Worm (Caenorhabditis elegans): ENCODE results near the gene tba-8.

The tba-8 gene

ce11 chrX:9486160-9486559 is 28.0 kb upstream of the tba-8 start:
- TF ChIP-seq rpc-1 (optimal IDR thresholded peaks at IDR 0.05) (no peak), rpc-1 (tag; optimal IDR thresholded peaks at IDR 0.05) (no peak)

ce11 chrX:9483754-9484153 is 25.6 kb upstream of the tba-8 start:
- no peak for TF ChIP-seq B0035.1 (tag; optimal IDR thresholded peaks at IDR 0.05)
- TF ChIP-seq ceh-40 (GFP tag; IDR thresholded peaks at IDR 0.05) = no peak
- TF ChIP-seq C17E4.6 (GFP tag; IDR thresholded peaks at IDR 0.05) = no peak
- TF ChIP-seq F49E8.2 (tag; optimal IDR thresholded peaks at IDR 0.05; ENCODE audit: insufficient read depth) = no peak
- no peak for TF ChIP-seq rpc-1 (optimal IDR thresholded peaks at IDR 0.05)
- TF ChIP-seq rpc-1 (tag; optimal IDR thresholded peaks at IDR 0.05) = no peak
- no peak for TF ChIP-seq dpl-1 (GFP tag; optimal IDR thresholded peaks at IDR 0.05)
- no peak for TF ChIP-seq T26A5.8 (tag; optimal IDR thresholded peaks at IDR 0.05)
- no peak for TF ChIP-seq lin-35 (GFP tag; optimal IDR thresholded peaks at IDR 0.05)
- no peak for TF ChIP-seq lsl-1 (GFP tag; optimal IDR thresholded peaks at IDR 0.05)
- no peak for TF ChIP-seq lir-1 (GFP tag; conservative IDR thresholded peaks at IDR 0.05)
- no peak for TF ChIP-seq let-526 (GFP tag; IDR thresholded peaks at IDR 0.05)
- no peak for TF ChIP-seq snpc-3.4 (tag; optimal IDR thresholded peaks at IDR 0.05)
- no peak for TF ChIP-seq F39B2.1 (GFP tag; IDR thresholded peaks at IDR 0.05)
- TF ChIP-seq Y56A3A.18 (GFP tag; IDR thresholded peaks at IDR 0.05) = no peak
- no peak for TF ChIP-seq nhr-120 (GFP tag; IDR thresholded peaks at IDR 0.05)
- TF ChIP-seq C06A6.2 (GFP tag; conservative IDR thresholded peaks at IDR 0.05) = no peak
- no peak for TF ChIP-seq ekl-4 (GFP tag; IDR thresholded peaks at IDR 0.05)
- TF ChIP-seq mel-28 (tag; optimal IDR thresholded peaks at IDR 0.05; ENCODE audit: borderline replicate concordance) = no peak
- no peak for TF ChIP-seq fkh-3 (tag; optimal IDR thresholded peaks at IDR 0.05)

- TF ChIP-seq ztf-6 (GFP tag; IDR thresholded peaks at IDR 0.05) = no peak
- TF ChIP-seq T07F8.4 (tag; optimal IDR thresholded peaks at IDR 0.05) = no peak
- no peak for TF ChIP-seq F57C9.4 (tag; optimal IDR thresholded peaks at IDR 0.05)
- no peak for TF ChIP-seq dpff-1 (tag; optimal IDR thresholded peaks at IDR 0.05)
- TF ChIP-seq ceh-100 (GFP tag; IDR thresholded peaks at IDR 0.05) = no peak
- no peak for TF ChIP-seq B0019.2 (GFP tag; conservative IDR thresholded peaks at IDR 0.05)
- no peak for TF ChIP-seq tbp1 (GFP tag; optimal IDR thresholded peaks at IDR 0.05)
- no peak for TF ChIP-seq rpc-1 (optimal IDR thresholded peaks at IDR 0.05)
- no peak for TF ChIP-seq rpc-1 (tag; optimal IDR thresholded peaks at IDR 0.05)
- no peak for TF ChIP-seq ceh-91 (GFP tag; IDR thresholded peaks at IDR 0.05)
- TF ChIP-seq ceh-40 (GFP tag; IDR thresholded peaks at IDR 0.05) = no peak
These were observed 18.6 kb upstream of the tba-8 start for ce11 chrX:9476752-9477151.

ce11 chrX:9472170-9472569 is 14.0 kb upstream of the tba-8 start, which contains the start of gene gap-2:
Gene gap-2, plus strand, starts transcription at chrX:9472470.
- TF ChIP-seq F22D6.2 (tag; optimal IDR thresholded peaks at IDR 0.05) (no peak), T07F8.4 (tag; optimal IDR thresholded peaks at IDR 0.05) (no peak), pha-4 (tag; optimal IDR thresholded peaks at IDR 0.05) (no peak), lir-1 (GFP tag; conservative IDR thresholded peaks at IDR 0.05) (no peak), ztf-18 (tag; optimal IDR thresholded peaks at IDR 0.05) (no peak), efl-1 (GFP tag; optimal IDR thresholded peaks at IDR 0.05) (no peak)

ce11 chrX:9467573-9467972 is 9.4 kb upstream of the tba-8 start:
- TF ChIP-seq ceh-40 (GFP tag; IDR thresholded peaks at IDR 0.05) (peak; percentile 79; the same call in 1 of the 2 replicates), chd-7 (tag; optimal IDR thresholded peaks at IDR 0.05) (no peak), attf-3 (GFP tag; conservative IDR thresholded peaks at IDR 0.05) (peak; percentile 44), B0035.1 (tag; optimal IDR thresholded peaks at IDR 0.05) (peak; percentile 80), F57C9.4 (tag; optimal IDR thresholded peaks at IDR 0.05) (no peak), ccch-3 (GFP tag; optimal IDR thresholded peaks at IDR 0.05) (no peak), ztf-18 (tag; optimal IDR thresholded peaks at IDR 0.05) (peak; percentile 66), tbp1 (GFP tag; optimal IDR thresholded peaks at IDR 0.05) (peak; percentile 94), somi-1 (GFP tag; optimal IDR thresholded peaks at IDR 0.05) (peak; percentile 62), mcd-1 (GFP tag; IDR thresholded peaks at IDR 0.05) (peak; percentile 65), hlh-12 (tag; optimal IDR thresholded peaks at IDR 0.05) (no peak), zfh-2 (GFP tag; conservative IDR thresholded peaks at IDR 0.05) (no peak), ceh-91 (GFP tag; IDR thresholded peaks at IDR 0.05) (no peak), snpc-1.3 (tag; optimal IDR thresholded peaks at IDR 0.05; ENCODE audit: insufficient read depth) (peak; percentile 75), unc-130 (GFP tag; optimal IDR thresholded peaks at IDR 0.05) (peak; percentile 19), Y95B8A.8 (GFP tag; IDR thresholded peaks at IDR 0.05) (no peak), die-1 (tag; optimal IDR thresholded peaks at IDR 0.05) (peak; percentile 86)

Data from whole organism, young adult.